Worm (Caenorhabditis elegans) whole organism, L3 larva: ENCODE data around the gene F26D2.16.

Experiments
- elt-2 ChIP-seq: sonication (generic microtip); optimal IDR thresholded peaks from 2 replicates; lab custom pipeline; 2016; ENCODE audit warnings: missing genetic modification reagents, mild to moderate bottlenecking, missing genetic modification characterization, missing compliant biosample characterization
- jun-1 ChIP-seq: fragments of 150-350 bp; optimal IDR thresholded peaks from 2 replicates; lab custom pipeline; 2014; ENCODE audit warnings: missing biosample characterization, missing genetic modification reagents, missing genetic modification characterization
- nhr-11 ChIP-seq: fragments of 150-350 bp; optimal IDR thresholded peaks from 2 replicates; lab custom pipeline; 2014; ENCODE audit warnings: missing biosample characterization, missing genetic modification characterization
- nhr-23 ChIP-seq: fragments of 150-350 bp; optimal IDR thresholded peaks from 2 replicates; lab custom pipeline; 2014; ENCODE audit warnings: missing biosample characterization, missing genetic modification reagents, missing genetic modification characterization
- nhr-25 ChIP-seq: sonication (generic microtip); optimal IDR thresholded peaks from 2 replicates; lab custom pipeline; 2017; ENCODE audit warnings: missing biosample characterization, missing genetic modification characterization
- zag-1 ChIP-seq: fragments of 150-350 bp; optimal IDR thresholded peaks from 2 replicates; lab custom pipeline; 2014; ENCODE audit warnings: missing biosample characterization, missing genetic modification characterization

DNA sequence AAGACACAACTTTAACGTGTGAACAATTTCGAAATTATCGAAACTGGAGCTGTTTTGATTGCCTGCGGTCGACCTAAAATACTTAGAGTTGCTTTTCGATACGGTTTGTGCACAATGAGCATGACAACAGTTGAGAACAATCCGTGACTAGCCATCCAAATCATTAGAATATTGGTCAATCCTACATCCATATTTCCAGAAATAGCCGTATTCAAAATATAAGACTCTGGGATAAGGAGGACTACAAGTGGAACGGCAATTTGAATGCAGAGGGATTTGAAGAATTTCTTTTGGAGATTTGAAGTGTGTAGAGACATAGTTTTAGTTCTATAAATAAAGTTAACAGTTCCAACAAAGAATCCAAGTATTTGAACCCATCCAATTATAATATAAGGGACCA, 39.7 kb upstream of the F26D2.16 start:
- no peak for TF ChIP-seq jun-1
- no peak for TF ChIP-seq elt-2 (tag; lab: Kevin White, UChicago)
- no peak for TF ChIP-seq nhr-11 (tag; lab: Kevin White, UChicago)
- TF ChIP-seq nhr-23 (tag; lab: Kevin White, UChicago): no peak
- TF ChIP-seq zag-1 (tag; lab: Kevin White, UChicago): no peak
- TF ChIP-seq nhr-25 (tag; lab: Kevin White, UChicago): no peak
